Worm (Caenorhabditis elegans) whole organism, L2 larva: ENCODE data around the gene perm-5.

Experiments
- F13H6.1 ChIP-seq: sonication (generic microtip); optimal IDR thresholded peaks from 2 replicates; lab custom pipeline; 2016; ENCODE audit warnings: missing genetic modification characterization, missing compliant biosample characterization
- R02D3.7 ChIP-seq: fragments of 150-350 bp; optimal IDR thresholded peaks from 2 replicates; lab custom pipeline; 2014; ENCODE audit warnings: missing biosample characterization, missing genetic modification characterization
- ZK546.5 ChIP-seq: sonication (generic microtip); optimal IDR thresholded peaks from 2 replicates; lab custom pipeline; 2017; ENCODE audit warnings: missing biosample characterization, missing genetic modification characterization
- alr-1 ChIP-seq: fragments of 150-350 bp; optimal IDR thresholded peaks from 2 replicates; lab custom pipeline; 2014; ENCODE audit warnings: missing biosample characterization, missing genetic modification characterization
- aly-2 ChIP-seq: fragments of 150-350 bp; optimal IDR thresholded peaks from 2 replicates; lab custom pipeline; 2014; ENCODE audit warnings: missing biosample characterization, missing genetic modification characterization
- blmp-1 ChIP-seq: sonication (generic microtip); optimal IDR thresholded peaks from 2 replicates; lab custom pipeline; 2017; ENCODE audit warnings: missing genetic modification characterization, mild to moderate bottlenecking, missing compliant biosample characterization, antibody characterized with exemption, moderate library complexity; ENCODE audit not compliant: insufficient read depth
- ceh-16 ChIP-seq: fragments of 150-350 bp; optimal IDR thresholded peaks from 2 replicates; lab custom pipeline; 2014; ENCODE audit warnings: missing biosample characterization, missing genetic modification characterization
- dmd-4 ChIP-seq: sonication (generic microtip); optimal IDR thresholded peaks from 2 replicates; lab custom pipeline; 2017; ENCODE audit warnings: missing biosample characterization, missing genetic modification characterization
- egl-27 ChIP-seq: sonication (generic microtip); optimal IDR thresholded peaks from 3 replicates; lab custom pipeline; 2017; ENCODE audit warnings: missing biosample characterization, missing genetic modification reagents, missing genetic modification characterization
- elt-1 ChIP-seq: fragments of 150-350 bp; optimal IDR thresholded peaks from 2 replicates; lab custom pipeline; 2014; ENCODE audit warnings: missing biosample characterization, missing genetic modification characterization
- elt-3 ChIP-seq: sonication (generic microtip); optimal IDR thresholded peaks from 2 replicates; lab custom pipeline; 2017; ENCODE audit warnings: missing biosample characterization, missing genetic modification characterization
- fos-1 ChIP-seq: fragments of 150-350 bp; optimal IDR thresholded peaks from 2 replicates; lab custom pipeline; 2014; ENCODE audit warnings: missing biosample characterization, missing genetic modification characterization
- gmeb-1 ChIP-seq: fragments of 150-350 bp; optimal IDR thresholded peaks from 2 replicates; lab custom pipeline; 2014; ENCODE audit warnings: missing biosample characterization, missing genetic modification characterization
- lin-11 ChIP-seq: fragments of 150-350 bp; sonication (generic microtip); optimal IDR thresholded peaks from 2 replicates; lab custom pipeline; 2014; ENCODE audit warnings: missing biosample characterization, missing genetic modification characterization, inconsistent platforms, mixed read lengths
- lin-39 ChIP-seq: fragments of 150-350 bp; optimal IDR thresholded peaks from 2 replicates; lab custom pipeline; 2014; ENCODE audit warnings: missing biosample characterization, missing genetic modification reagents, missing genetic modification characterization
- lsy-2 ChIP-seq, 2 experiments: fragments of 150-350 bp in 1 of 2; sonication (generic microtip) in 1 of 2; optimal IDR thresholded peaks; 2 replicates each; lab custom pipeline; 2014 to 2017; ENCODE audit warnings: missing biosample characterization in 2 of 2, missing genetic modification characterization in 2 of 2
- mab-5 ChIP-seq: fragments of 150-350 bp; optimal IDR thresholded peaks from 2 replicates; lab custom pipeline; 2014; ENCODE audit warnings: missing biosample characterization, missing genetic modification characterization
- mdl-1 ChIP-seq, 2 experiments: fragments of 150-350 bp in 1 of 2; sonication (generic microtip) in 1 of 2; optimal IDR thresholded peaks; 2 replicates each; lab custom pipeline; 2017; ENCODE audit warnings: missing biosample characterization in 2 of 2, missing genetic modification characterization in 2 of 2
- nhr-10 ChIP-seq: sonication (generic microtip); optimal IDR thresholded peaks from 2 replicates; lab custom pipeline; 2017; ENCODE audit warnings: missing biosample characterization, missing genetic modification characterization
- nhr-11 ChIP-seq: fragments of 150-350 bp; optimal IDR thresholded peaks from 2 replicates; lab custom pipeline; 2014; ENCODE audit warnings: missing biosample characterization, missing genetic modification characterization
- nhr-12 ChIP-seq: fragments of 150-350 bp; optimal IDR thresholded peaks from 2 replicates; lab custom pipeline; 2014; ENCODE audit warnings: missing biosample characterization, missing genetic modification characterization
- nhr-129 ChIP-seq: fragments of 150-350 bp; optimal IDR thresholded peaks from 2 replicates; lab custom pipeline; 2014; ENCODE audit warnings: missing biosample characterization, missing genetic modification characterization
- nhr-21 ChIP-seq: fragments of 150-350 bp; optimal IDR thresholded peaks from 2 replicates; lab custom pipeline; 2014; ENCODE audit warnings: missing biosample characterization, missing genetic modification characterization
- nhr-23 ChIP-seq: fragments of 150-350 bp; optimal IDR thresholded peaks from 2 replicates; lab custom pipeline; 2014; ENCODE audit warnings: missing biosample characterization, missing genetic modification reagents, missing genetic modification characterization
- nhr-237 ChIP-seq: fragments of 150-350 bp; optimal IDR thresholded peaks from 2 replicates; lab custom pipeline; 2014; ENCODE audit warnings: missing biosample characterization, missing genetic modification characterization
- nhr-25 ChIP-seq: fragments of 150-350 bp; sonication (generic microtip); optimal IDR thresholded peaks from 3 replicates; lab custom pipeline; 2014; ENCODE audit warnings: missing biosample characterization, missing genetic modification characterization
- peb-1 ChIP-seq: fragments of 150-350 bp; optimal IDR thresholded peaks from 2 replicates; lab custom pipeline; 2014; ENCODE audit warnings: missing biosample characterization, missing genetic modification characterization
- sma-3 ChIP-seq: sonication (generic microtip); optimal IDR thresholded peaks from 2 replicates; lab custom pipeline; 2016; ENCODE audit warnings: missing genetic modification reagents, missing genetic modification characterization, missing compliant biosample characterization
- sma-9 ChIP-seq, 2 experiments: fragments of 150-350 bp in 1 of 2; sonication (generic microtip) in 1 of 2; optimal IDR thresholded peaks; 2 replicates each; lab custom pipeline; 2014 to 2016; ENCODE audit warnings: missing genetic modification characterization in 2 of 2, mild to moderate bottlenecking in 1 of 2, missing biosample characterization in 1 of 2, missing compliant biosample characterization in 1 of 2, missing genetic modification reagents in 1 of 2, moderate library complexity in 1 of 2
- snpc-4 ChIP-seq: fragments of 150-350 bp; optimal IDR thresholded peaks from 2 replicates; lab custom pipeline; 2014; ENCODE audit warnings: missing biosample characterization, missing genetic modification characterization
- unc-39 ChIP-seq: fragments of 150-350 bp; optimal IDR thresholded peaks from 2 replicates; lab custom pipeline; 2014; ENCODE audit warnings: missing biosample characterization, missing genetic modification characterization
- unc-55 ChIP-seq: fragments of 150-350 bp; sonication (generic microtip); optimal IDR thresholded peaks from 3 replicates; lab custom pipeline; 2014; ENCODE audit warnings: missing biosample characterization, missing genetic modification reagents, missing genetic modification characterization
- unc-62 ChIP-seq: fragments of 150-350 bp; optimal IDR thresholded peaks from 2 replicates; lab custom pipeline; 2014; ENCODE audit warnings: missing biosample characterization, missing genetic modification reagents, missing genetic modification characterization
- zag-1 ChIP-seq: fragments of 150-350 bp; optimal IDR thresholded peaks from 2 replicates; lab custom pipeline; 2014; ENCODE audit warnings: missing biosample characterization, missing genetic modification characterization
- ztf-1 ChIP-seq: fragments of 200-800 bp; sonication (Bioruptor generic); conservative IDR thresholded peaks from 2 replicates; pipeline ENCODE4 v1.3.6; 2022; ENCODE audit warnings: missing genetic modification characterization, missing compliant biosample characterization
- ztf-11 ChIP-seq: sonication (generic microtip); optimal IDR thresholded peaks from 2 replicates; lab custom pipeline; 2017; ENCODE audit warnings: missing biosample characterization, missing genetic modification characterization
- ztf-4 ChIP-seq: fragments of 150-350 bp; optimal IDR thresholded peaks from 2 replicates; lab custom pipeline; 2014; ENCODE audit warnings: missing biosample characterization, missing genetic modification characterization

Gene perm-5

ce11 chrIV:5703917-5704316, 649 bp upstream of the perm-5 start:
- TF ChIP-seq nhr-12, result no peak
- peak; percentile 88 for TF ChIP-seq blmp-1 (tag; lab: Kevin White, UChicago)
- TF ChIP-seq, all 48 proteins: peak for 1

- TF ChIP-seq blmp-1 (tag; lab: Kevin White, UChicago), result peak; percentile 56
- no peak for TF ChIP-seq mdl-1 (tag; optimal IDR thresholded peaks at IDR 0.05; lab: Kevin White, UChicago)
- no peak for TF ChIP-seq nhr-25 (tag; lab: Kevin White, UChicago)
- no peak for TF ChIP-seq R02D3.7 (tag; lab: Kevin White, UChicago)
Measured at ce11 chrIV:5701646-5702045, 1.6 kb downstream of the perm-5 start.

ce11 chrIV:5700372-5700771, 2.9 kb downstream of the perm-5 start:
- TF ChIP-seq nhr-25 (tag; lab: Kevin White, UChicago), result peak; percentile 47
- no peak for TF ChIP-seq elt-3

ce11 chrIV:5690386-5691080, 12.7 kb downstream of the perm-5 start, which contains the start of gene C55C3.8:
C55C3.8 (plus strand) TSS chrIV:5691030.
- TF ChIP-seq elt-1 (no peak), peb-1 (tag; lab: Kevin White, UChicago) (no peak), lin-11 (tag; lab: Kevin White, UChicago) (no peak), aly-2 (tag; lab: Kevin White, UChicago) (no peak), nhr-23 (tag; lab: Kevin White, UChicago) (no peak), R02D3.7 (tag; lab: Kevin White, UChicago) (no peak), ceh-16 (tag; lab: Kevin White, UChicago) (no peak), lin-39 (tag; lab: Kevin White, UChicago) (no peak), nhr-129 (tag; lab: Kevin White, UChicago) (no peak), sma-3 (GFP tag; lab: Kevin White, UChicago) (no peak), sma-9 (GFP tag; optimal IDR thresholded peaks at IDR 0.05; lab: Kevin White, UChicago) (no peak), sma-9 (tag; optimal IDR thresholded peaks at IDR 0.05; lab: Kevin White, UChicago) (no peak), elt-3 (no peak), nhr-25 (tag; lab: Kevin White, UChicago) (no peak), ZK546.5 (tag; lab: Kevin White, UChicago) (no peak), egl-27 (tag; lab: Kevin White, UChicago) (no peak), dmd-4 (tag; lab: Kevin White, UChicago) (no peak), nhr-10 (no peak), zag-1 (tag; lab: Kevin White, UChicago) (no peak), snpc-4 (tag; lab: Kevin White, UChicago) (no peak), mab-5 (tag; lab: Kevin White, UChicago) (no peak)
- TF ChIP-seq, all 48 proteins: peak for 0

- TF ChIP-seq ztf-1 (no peak), nhr-25 (tag; lab: Kevin White, UChicago) (no peak), zag-1 (tag; lab: Kevin White, UChicago) (no peak), unc-62 (no peak), snpc-4 (tag; lab: Kevin White, UChicago) (no peak), nhr-237 (no peak), ztf-4 (tag; lab: Kevin White, UChicago) (no peak), blmp-1 (tag; lab: Kevin White, UChicago) (no peak), nhr-21 (tag; lab: Kevin White, UChicago) (no peak), unc-39 (tag; lab: Kevin White, UChicago) (no peak), sma-3 (GFP tag; lab: Kevin White, UChicago) (no peak), nhr-129 (tag; lab: Kevin White, UChicago) (no peak)
Measured at ce11 chrIV:5685014-5685413, 18.3 kb downstream of the perm-5 start, which contains the start of gene C55C3.3. C55C3.3 (plus strand) TSS chrIV:5685287.

- TF ChIP-seq gmeb-1 (tag; lab: Kevin White, UChicago) (no peak), unc-39 (tag; lab: Kevin White, UChicago) (no peak), nhr-23 (tag; lab: Kevin White, UChicago) (no peak), nhr-12 (no peak), ZK546.5 (tag; lab: Kevin White, UChicago) (no peak), nhr-25 (tag; lab: Kevin White, UChicago) (no peak), ztf-11 (tag; lab: Kevin White, UChicago) (no peak), fos-1 (tag; lab: Kevin White, UChicago) (no peak), blmp-1 (tag; lab: Kevin White, UChicago) (no peak), nhr-10 (no peak), alr-1 (tag; lab: Kevin White, UChicago) (no peak), lin-39 (tag; lab: Kevin White, UChicago) (no peak), nhr-11 (tag; lab: Kevin White, UChicago) (no peak), lin-11 (tag; lab: Kevin White, UChicago) (no peak), unc-55 (GFP tag; lab: Kevin White, UChicago) (no peak), snpc-4 (tag; lab: Kevin White, UChicago) (no peak), lsy-2 (tag; optimal IDR thresholded peaks at IDR 0.05; lab: Kevin White, UChicago) (no peak), nhr-237 (no peak), F13H6.1 (tag; lab: Kevin White, UChicago) (no peak), mab-5 (tag; lab: Kevin White, UChicago) (no peak)
- TF ChIP-seq, all 48 proteins: peak for 0
Measured at ce11 chrIV:5682547-5683234, 20.6 kb downstream of the perm-5 start, which contains the start of the genes C55C3.7 and C55C3.6. C55C3.7 (minus strand) TSS chrIV:5682647. C55C3.6 (plus strand) TSS chrIV:5683184.
